Worm (Caenorhabditis elegans) whole organism, L2 larva: Measurements from ENCODE around the gene bath-15.
"Not testable (repeated sequence)": the region's sequence is repeated elsewhere in the genome, so short reads cannot be mapped to it uniquely, and the experiment has no call there.

Experiments used
- aly-2 ChIP-seq: fragments of 150-350 bp; optimal IDR thresholded peaks from 2 replicates; lab custom pipeline; 2014; ENCODE audit warnings: missing biosample characterization, missing genetic modification characterization
- elt-3 ChIP-seq: sonication (generic microtip); optimal IDR thresholded peaks from 2 replicates; lab custom pipeline; 2017; ENCODE audit warnings: missing biosample characterization, missing genetic modification characterization
- lin-13 ChIP-seq: fragments of 150-350 bp; optimal IDR thresholded peaks from 2 replicates; lab custom pipeline; 2014; ENCODE audit warnings: missing biosample characterization, missing genetic modification reagents, missing genetic modification characterization
- ztf-11 ChIP-seq: sonication (generic microtip); optimal IDR thresholded peaks from 2 replicates; lab custom pipeline; 2017; ENCODE audit warnings: missing biosample characterization, missing genetic modification characterization

DNA sequence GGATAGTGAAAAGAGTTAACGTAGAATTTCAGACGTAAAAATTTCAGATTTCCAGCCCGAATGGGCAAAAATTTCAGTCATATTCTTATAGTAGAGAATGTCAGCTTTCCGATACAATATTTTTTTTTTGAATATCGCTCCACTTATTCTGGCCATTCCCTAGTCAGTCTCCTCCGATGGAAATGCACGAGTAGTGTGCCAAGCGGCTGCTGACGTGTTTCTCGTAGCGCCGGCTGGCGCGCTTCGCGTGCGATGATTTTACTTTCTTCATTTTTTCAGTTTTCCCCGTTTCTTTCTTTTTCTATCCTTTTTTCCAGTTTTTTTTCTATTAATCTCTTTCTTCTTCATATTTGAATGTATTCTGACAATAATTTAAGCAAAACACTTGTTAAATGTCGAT, 4.8 kb downstream of the bath-15 start:
- TF ChIP-seq lin-13: peak; percentile 37
- TF ChIP-seq ztf-11; elt-3 (tag; lab: Kevin White, UChicago); aly-2 (tag; lab: Kevin White, UChicago): not testable (repeated sequence)
